Worm (Caenorhabditis elegans): Measurements from ENCODE around the gene C27H6.8.

DNA sequence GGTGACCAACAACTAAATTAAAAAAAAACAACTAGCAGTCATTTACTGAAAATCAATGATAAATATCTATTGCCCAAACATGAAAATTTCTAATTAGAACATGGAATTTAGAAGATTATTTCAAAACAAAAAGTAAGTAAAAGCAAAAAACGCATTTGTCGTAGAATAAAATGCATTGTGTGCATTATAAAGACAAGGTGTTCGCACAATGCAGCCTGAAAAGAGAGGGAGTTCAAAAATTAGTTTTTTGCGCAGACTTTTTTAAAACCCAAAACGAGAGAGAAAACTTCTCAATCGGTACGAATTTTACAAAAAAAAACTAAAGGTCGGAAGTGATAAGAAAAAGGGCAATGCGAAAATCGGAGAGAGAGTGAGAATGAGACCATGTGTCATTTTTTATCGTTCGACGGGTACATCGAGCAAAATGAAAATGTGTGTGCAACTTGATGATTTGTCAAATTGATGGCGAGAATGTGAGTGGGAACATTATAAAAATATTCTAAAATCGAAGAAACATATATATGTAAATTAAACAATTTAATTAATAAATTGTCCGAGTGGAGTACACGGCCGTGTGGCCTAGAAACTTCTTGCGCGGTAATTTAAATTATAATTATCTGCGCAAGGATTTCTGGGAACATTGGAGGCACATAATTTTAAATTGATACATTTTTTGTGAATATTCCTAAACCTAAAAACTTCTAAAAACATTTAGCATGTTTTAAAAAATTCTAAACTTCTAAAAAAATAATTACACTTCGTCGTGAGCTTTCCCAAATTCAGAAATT, 44.0 kb upstream of the C27H6.8 start:
- TF ChIP-seq K02D7.2 (tag; optimal IDR thresholded peaks at IDR 0.05) (no peak), elt-2 (tag; optimal IDR thresholded peaks at IDR 0.05) (no peak), odd-2 (tag; optimal IDR thresholded peaks at IDR 0.05) (no peak), pqm-1 (tag; optimal IDR thresholded peaks at IDR 0.05) (no peak), nhr-11 (tag; optimal IDR thresholded peaks at IDR 0.05) (no peak), pros-1 (tag; optimal IDR thresholded peaks at IDR 0.05) (no peak), ttx-3 (tag; optimal IDR thresholded peaks at IDR 0.05) (no peak), ztf-16 (tag; optimal IDR thresholded peaks at IDR 0.05) (no peak), ama-1 (optimal IDR thresholded peaks at IDR 0.05) (no peak), Y22D7AL.16 (tag; optimal IDR thresholded peaks at IDR 0.05) (no peak)

All from whole organism, late embryonic.